Fruit fly (Drosophila melanogaster): ENCODE measurements around the gene pkm.

pkm gene

DNA sequence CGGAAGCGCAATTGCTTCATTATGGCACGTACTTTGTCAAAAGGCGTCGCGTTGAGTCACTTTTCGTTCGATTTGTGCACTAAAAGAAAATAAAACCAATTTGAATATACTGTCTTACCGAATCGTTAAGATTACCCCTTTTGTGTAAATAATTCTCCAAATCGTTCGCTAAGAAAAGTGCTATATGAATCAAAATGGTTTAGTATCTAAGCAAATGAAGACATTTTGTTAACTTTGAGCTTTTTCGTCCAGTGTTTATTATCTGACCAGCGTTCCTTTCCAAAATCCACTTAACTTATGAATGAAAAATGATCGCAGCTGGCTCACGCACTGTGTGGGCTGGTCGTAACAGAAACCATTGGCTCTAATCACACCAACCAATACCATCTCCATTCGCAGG, 33.9 kb downstream of the pkm start:
- peak; percentile 55 for TF ChIP-seq CG14655 (GFP tag; optimal IDR thresholded peaks at IDR 0.05)
- TF ChIP-seq Snoo (tag; optimal IDR thresholded peaks at IDR 0.05) = no peak
- TF ChIP-seq CG34367 (tag; optimal IDR thresholded peaks at IDR 0.05) = peak; percentile 2
- peak; percentile 10 for TF ChIP-seq Pif1A (GFP tag; optimal IDR thresholded peaks at IDR 0.05)
- TF ChIP-seq CG8159 (tag; optimal IDR thresholded peaks at IDR 0.05) = peak; percentile 20
- no peak for TF ChIP-seq EcR (GFP tag; optimal IDR thresholded peaks at IDR 0.05)
- TF ChIP-seq CG17806 (tag; optimal IDR thresholded peaks at IDR 0.05) = peak; percentile 27
- peak; percentile 5 for TF ChIP-seq CG15710 (tag; optimal IDR thresholded peaks at IDR 0.05)
- TF ChIP-seq CG4496 (GFP tag; IDR thresholded peaks at IDR 0.05) = no peak
- TF ChIP-seq CG9948 (tag; optimal IDR thresholded peaks at IDR 0.05) = peak; percentile 26
- peak; percentile 47 for TF ChIP-seq CG8301 (tag; optimal IDR thresholded peaks at IDR 0.05)
- TF ChIP-seq Ets98B (GFP tag; IDR thresholded peaks at IDR 0.05) = 0 out of 2 replicates have a peak, but pooled peaks have one; percentile 39
- no peak for TF ChIP-seq gl (tag; optimal IDR thresholded peaks at IDR 0.05)
- TF ChIP-seq fd96Ca (GFP tag; IDR thresholded peaks at IDR 0.05) = no peak
- TF ChIP-seq Pif1B (GFP tag; optimal IDR thresholded peaks at IDR 0.05) = peak; percentile 15
- no peak for TF ChIP-seq rn (GFP tag; IDR thresholded peaks at IDR 0.05)

DNA sequence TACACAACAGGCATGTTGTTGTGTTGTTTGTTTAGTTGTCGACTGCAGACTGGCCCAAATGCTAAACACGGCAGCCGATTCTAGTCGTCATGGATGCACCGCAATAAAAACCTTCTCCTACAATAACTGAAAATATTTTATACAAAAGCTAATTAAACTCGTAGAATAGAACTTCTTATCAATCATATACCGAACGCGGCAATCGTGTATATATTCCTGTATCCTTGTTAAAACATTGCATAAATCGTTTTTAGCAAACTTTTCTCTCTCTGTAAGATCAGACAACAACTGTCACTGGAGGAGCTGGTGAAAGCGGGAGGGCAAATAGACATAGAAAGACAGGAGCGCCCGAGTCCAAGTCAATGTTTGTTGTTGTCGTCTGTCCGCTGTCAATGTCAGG, 35.3 kb downstream of the pkm start:
- peak; percentile 58; the same call in 1 of the 2 replicates for TF ChIP-seq CG12605 (GFP tag; IDR thresholded peaks at IDR 0.05)
- TF ChIP-seq CG4496 (GFP tag; IDR thresholded peaks at IDR 0.05) = peak; percentile 71; the same call in 2 of the 3 replicates
- TF ChIP-seq CG10348 (GFP tag; IDR thresholded peaks at IDR 0.05) = no peak
- peak; percentile 24 for TF ChIP-seq CG8159 (tag; optimal IDR thresholded peaks at IDR 0.05)
- peak; percentile 26; the same call in 1 of the 2 replicates for TF ChIP-seq CG32121 (GFP tag; IDR thresholded peaks at IDR 0.05)
- no peak for TF ChIP-seq rn (GFP tag; IDR thresholded peaks at IDR 0.05)
- TF ChIP-seq CG17806 (tag; optimal IDR thresholded peaks at IDR 0.05) = peak; percentile 31
- peak; percentile 72 for TF ChIP-seq Pif1A (GFP tag; optimal IDR thresholded peaks at IDR 0.05)
- peak; percentile 86 for TF ChIP-seq CG8301 (tag; optimal IDR thresholded peaks at IDR 0.05)
- TF ChIP-seq CG14655 (GFP tag; optimal IDR thresholded peaks at IDR 0.05) = peak; percentile 89
- TF ChIP-seq Snoo (tag; optimal IDR thresholded peaks at IDR 0.05) = no peak
- TF ChIP-seq gl (tag; optimal IDR thresholded peaks at IDR 0.05) = no peak
- peak; percentile 63; the same call in 2 of the 3 replicates for TF ChIP-seq fd96Ca (GFP tag; IDR thresholded peaks at IDR 0.05)
- TF ChIP-seq CG34367 (tag; optimal IDR thresholded peaks at IDR 0.05) = peak; percentile 19
- TF ChIP-seq CG15710 (tag; optimal IDR thresholded peaks at IDR 0.05) = peak; percentile 16
- TF ChIP-seq Pif1B (GFP tag; optimal IDR thresholded peaks at IDR 0.05) = peak; percentile 62
- TF ChIP-seq EcR (GFP tag; optimal IDR thresholded peaks at IDR 0.05) = no peak
- TF ChIP-seq CG13204 (GFP tag; optimal IDR thresholded peaks at IDR 0.05) = no peak
- peak; percentile 70 for TF ChIP-seq Ets98B (GFP tag; IDR thresholded peaks at IDR 0.05)
- peak; percentile 51 for TF ChIP-seq CG9948 (tag; optimal IDR thresholded peaks at IDR 0.05)
- TF ChIP-seq D1 (tag; optimal IDR thresholded peaks at IDR 0.05) = no peak

DNA sequence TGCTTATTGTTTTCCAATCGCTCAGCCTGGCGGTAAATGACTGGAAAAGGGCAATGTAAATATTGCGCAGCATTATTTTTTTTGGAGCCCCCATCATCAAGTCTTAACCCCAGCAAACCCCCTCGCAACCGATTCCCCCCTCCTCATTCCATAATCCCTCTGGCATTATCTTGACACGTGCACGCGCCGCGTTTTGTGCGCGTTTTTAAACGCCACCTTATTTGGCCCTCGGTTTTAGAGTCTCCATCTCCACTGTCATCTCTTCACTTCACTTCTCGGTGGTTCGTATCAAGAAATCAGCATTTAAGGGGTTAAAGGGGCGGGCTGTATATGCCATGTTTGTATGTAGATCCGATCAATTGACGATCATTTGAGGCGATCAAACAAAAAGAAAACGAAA, 37.0 kb downstream of the pkm start:
- no peak for TF ChIP-seq CG8159 (tag; optimal IDR thresholded peaks at IDR 0.05)
- TF ChIP-seq CG32121 (GFP tag; IDR thresholded peaks at IDR 0.05) = no peak
- no peak for TF ChIP-seq fd96Ca (GFP tag; IDR thresholded peaks at IDR 0.05)
- no peak for TF ChIP-seq CG15710 (tag; optimal IDR thresholded peaks at IDR 0.05)
- TF ChIP-seq CG8301 (tag; optimal IDR thresholded peaks at IDR 0.05) = no peak
- TF ChIP-seq Snoo (tag; optimal IDR thresholded peaks at IDR 0.05) = no peak
- TF ChIP-seq EcR (GFP tag; optimal IDR thresholded peaks at IDR 0.05) = no peak
- TF ChIP-seq CG4496 (GFP tag; IDR thresholded peaks at IDR 0.05) = no peak
- TF ChIP-seq gl (tag; optimal IDR thresholded peaks at IDR 0.05) = no peak
- no peak for TF ChIP-seq CG14655 (GFP tag; optimal IDR thresholded peaks at IDR 0.05)
- no peak for TF ChIP-seq rn (GFP tag; IDR thresholded peaks at IDR 0.05)
- no peak for TF ChIP-seq Pif1A (GFP tag; optimal IDR thresholded peaks at IDR 0.05)
- no peak for TF ChIP-seq CG17806 (tag; optimal IDR thresholded peaks at IDR 0.05)
- TF ChIP-seq CG34367 (tag; optimal IDR thresholded peaks at IDR 0.05) = no peak
- no peak for TF ChIP-seq CG9948 (tag; optimal IDR thresholded peaks at IDR 0.05)
- TF ChIP-seq D1 (tag; optimal IDR thresholded peaks at IDR 0.05) = no peak
- TF ChIP-seq Pif1B (GFP tag; optimal IDR thresholded peaks at IDR 0.05) = no peak
- no peak for TF ChIP-seq CG12605 (GFP tag; IDR thresholded peaks at IDR 0.05)

DNA sequence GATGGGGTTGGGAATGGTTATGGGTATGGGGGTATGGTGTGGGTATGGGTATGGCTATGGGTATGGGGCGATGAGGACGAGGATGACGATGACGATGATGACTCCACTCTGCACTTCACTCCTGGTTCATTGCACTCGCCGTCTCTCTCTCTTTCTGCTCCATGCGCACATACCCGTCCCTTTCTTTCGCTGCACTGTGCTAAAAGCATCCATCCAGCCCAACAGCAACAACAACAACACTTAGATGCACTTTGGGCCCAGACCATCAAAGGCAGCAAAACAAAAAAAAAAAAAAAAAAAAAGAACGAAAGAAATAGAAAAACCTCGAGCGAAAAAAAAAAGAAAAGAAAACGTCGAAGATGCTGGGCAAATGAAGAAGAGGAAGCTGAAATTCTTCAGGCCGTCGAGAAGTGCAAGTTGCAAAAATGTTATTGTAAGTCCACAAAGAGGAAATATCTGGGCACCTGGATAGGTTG, 39.0 kb downstream of the pkm start:
- TF ChIP-seq CG34367 (tag; optimal IDR thresholded peaks at IDR 0.05) (no peak), CG4496 (GFP tag; IDR thresholded peaks at IDR 0.05) (peak; percentile 52; the same call in 1 of the 3 replicates), Ets98B (GFP tag; IDR thresholded peaks at IDR 0.05) (no peak), fd96Ca (GFP tag; IDR thresholded peaks at IDR 0.05) (peak; percentile 52; the same call in 2 of the 3 replicates), CG13204 (GFP tag; optimal IDR thresholded peaks at IDR 0.05) (no peak), Snoo (tag; optimal IDR thresholded peaks at IDR 0.05) (no peak), CG12605 (GFP tag; IDR thresholded peaks at IDR 0.05) (no peak), CG14655 (GFP tag; optimal IDR thresholded peaks at IDR 0.05) (peak; percentile 71), CG10348 (GFP tag; IDR thresholded peaks at IDR 0.05) (no peak), CG15710 (tag; optimal IDR thresholded peaks at IDR 0.05) (no peak), CG8159 (tag; optimal IDR thresholded peaks at IDR 0.05) (no peak), EcR (GFP tag; optimal IDR thresholded peaks at IDR 0.05) (peak; percentile 57), Pif1B (GFP tag; optimal IDR thresholded peaks at IDR 0.05) (peak; percentile 46), CG8301 (tag; optimal IDR thresholded peaks at IDR 0.05) (peak; percentile 25), gl (tag; optimal IDR thresholded peaks at IDR 0.05) (no peak), CG9948 (tag; optimal IDR thresholded peaks at IDR 0.05) (no peak), CG32121 (GFP tag; IDR thresholded peaks at IDR 0.05) (no peak), rn (GFP tag; IDR thresholded peaks at IDR 0.05) (no peak), D1 (tag; optimal IDR thresholded peaks at IDR 0.05) (no peak), CG17806 (tag; optimal IDR thresholded peaks at IDR 0.05) (no peak), Pif1A (GFP tag; optimal IDR thresholded peaks at IDR 0.05) (peak; percentile 61)

Measured in whole organism, pupa.